Fruit fly (Drosophila melanogaster) whole organism, prepupa: Measurements from ENCODE around the gene Shal.
A peak's percentile ranks its signal among the peaks of the same experiment; 100 is the strongest.

Source experiments
- CG10631 ChIP-seq: fragments of 200-800 bp; sonication (Bioruptor generic); optimal IDR thresholded peaks from 2 replicates; lab custom pipeline; 2016; ENCODE audit warnings: missing biosample characterization, missing genetic modification characterization
- CG10669 ChIP-seq: fragments of 200-800 bp; sonication (Bioruptor generic); optimal IDR thresholded peaks from 3 replicates; lab custom pipeline; 2018; ENCODE audit warnings: missing biosample characterization, mild to moderate bottlenecking, missing genetic modification characterization, moderate library complexity
- CG11294 ChIP-seq: fragments of 200-800 bp; sonication (Bioruptor generic); IDR thresholded peaks from 2 replicates; pipeline ENCODE4 v1.3.6; 2022; ENCODE audit warnings: missing biosample characterization, missing genetic modification characterization
- CG11762 ChIP-seq: fragments of 200-800 bp; sonication (Bioruptor generic); optimal IDR thresholded peaks from 3 replicates; lab custom pipeline; 2016; ENCODE audit warnings: missing biosample characterization, missing genetic modification characterization; ENCODE audit not compliant: insufficient read depth
- CG15336 ChIP-seq: fragments of 200-800 bp; sonication (Bioruptor generic); IDR thresholded peaks from 2 replicates; pipeline ENCODE4 v1.3.6; 2022; ENCODE audit warnings: missing biosample characterization, missing genetic modification characterization
- CG1621 ChIP-seq: fragments of 200-800 bp; sonication (Bioruptor generic); optimal IDR thresholded peaks from 3 replicates; lab custom pipeline; 2018; ENCODE audit warnings: missing biosample characterization, mild to moderate bottlenecking, missing genetic modification characterization
- CG31627 ChIP-seq: fragments of 200-800 bp; sonication (Bioruptor generic); optimal IDR thresholded peaks from 3 replicates; lab custom pipeline; 2016; ENCODE audit warnings: missing biosample characterization, missing genetic modification characterization
- CG32006 ChIP-seq: fragments of 200-800 bp; sonication (Bioruptor generic); optimal IDR thresholded peaks from 3 replicates; lab custom pipeline; 2017; ENCODE audit warnings: missing biosample characterization, mild to moderate bottlenecking, missing genetic modification characterization
- CG34406 ChIP-seq: fragments of 200-800 bp; sonication (Bioruptor generic); optimal IDR thresholded peaks from 3 replicates; lab custom pipeline; 2016; ENCODE audit warnings: missing biosample characterization, missing genetic modification characterization
- CG4318 ChIP-seq: fragments of 200-800 bp; sonication (Bioruptor generic); optimal IDR thresholded peaks from 3 replicates; lab custom pipeline; 2017; ENCODE audit warnings: missing biosample characterization, mild to moderate bottlenecking, missing genetic modification characterization
- CG6163 ChIP-seq: fragments of 200-800 bp; sonication (Bioruptor generic); IDR thresholded peaks from 3 replicates; pipeline ENCODE4 v1.3.6; 2022; ENCODE audit warnings: missing biosample characterization, missing genetic modification characterization
- CG6276 ChIP-seq: fragments of 200-800 bp; sonication (Bioruptor generic); optimal IDR thresholded peaks from 2 replicates; lab custom pipeline; 2017; ENCODE audit warnings: missing biosample characterization, mild to moderate bottlenecking, missing genetic modification characterization
- CG6792 ChIP-seq: fragments of 200-800 bp; sonication (Bioruptor generic); optimal IDR thresholded peaks from 3 replicates; lab custom pipeline; 2016; ENCODE audit warnings: missing biosample characterization, missing genetic modification characterization
- CG6854 ChIP-seq: fragments of 200-800 bp; sonication (Bioruptor generic); optimal IDR thresholded peaks from 2 replicates; lab custom pipeline; 2017; ENCODE audit warnings: missing biosample characterization, mild to moderate bottlenecking, missing genetic modification characterization
- CG8119 ChIP-seq: fragments of 200-800 bp; sonication (Bioruptor generic); IDR thresholded peaks from 3 replicates; pipeline ENCODE4 v1.3.6; 2022; ENCODE audit warnings: missing biosample characterization, missing genetic modification characterization
- CG8319 ChIP-seq: fragments of 200-800 bp; sonication (Bioruptor generic); optimal IDR thresholded peaks from 3 replicates; lab custom pipeline; 2016; ENCODE audit warnings: missing biosample characterization, missing genetic modification characterization
- CG8632 ChIP-seq: fragments of 200-800 bp; sonication (Bioruptor generic); optimal IDR thresholded peaks from 3 replicates; lab custom pipeline; 2016; ENCODE audit warnings: missing biosample characterization, missing genetic modification characterization
- CG9139 ChIP-seq: fragments of 200-800 bp; sonication (Bioruptor generic); optimal IDR thresholded peaks from 3 replicates; lab custom pipeline; 2017; ENCODE audit warnings: missing biosample characterization, mild to moderate bottlenecking, missing genetic modification characterization
- Eip75B ChIP-seq: fragments of 200-800 bp; sonication (Bioruptor generic); optimal IDR thresholded peaks from 3 replicates; lab custom pipeline; 2016; ENCODE audit warnings: missing biosample characterization, missing genetic modification characterization
- Eip78C ChIP-seq: fragments of 200-800 bp; sonication (Bioruptor generic); peaks from one replicate; lab custom pipeline; 2016; ENCODE audit warnings: missing biosample characterization, missing genetic modification characterization
- Ets21C ChIP-seq: fragments of 200-800 bp; sonication (Bioruptor generic); optimal IDR thresholded peaks from 3 replicates; lab custom pipeline; 2016; ENCODE audit warnings: missing biosample characterization, missing genetic modification characterization
- Ets96B ChIP-seq: fragments of 200-800 bp; optimal IDR thresholded peaks from 2 replicates; lab custom pipeline; 2019; ENCODE audit warnings: missing biosample characterization, mild to moderate bottlenecking, missing genetic modification characterization, moderate library complexity
- Gug ChIP-seq: fragments of 200-800 bp; sonication (Bioruptor generic); IDR thresholded peaks from 2 replicates; pipeline ENCODE4 v1.3.6; 2022; ENCODE audit warnings: missing biosample characterization, missing genetic modification characterization
- Hr38 ChIP-seq: sonication (Bioruptor generic); optimal IDR thresholded peaks from 2 replicates; lab custom pipeline; 2016; ENCODE audit warnings: missing biosample characterization, missing genetic modification characterization
- Hr39 ChIP-seq: fragments of 200-800 bp; sonication (Bioruptor generic); optimal IDR thresholded peaks from 2 replicates; lab custom pipeline; 2016; ENCODE audit warnings: missing biosample characterization, missing genetic modification characterization
- Lpt ChIP-seq: fragments of 200-800 bp; sonication (Bioruptor generic); optimal IDR thresholded peaks from 3 replicates; lab custom pipeline; 2016; ENCODE audit warnings: missing biosample characterization, missing genetic modification characterization
- Met ChIP-seq: fragments of 200-800 bp; sonication (Bioruptor generic); optimal IDR thresholded peaks from 3 replicates; lab custom pipeline; 2016; ENCODE audit warnings: missing biosample characterization, missing genetic modification characterization
- OdsH ChIP-seq: fragments of 200-800 bp; sonication (Bioruptor generic); optimal IDR thresholded peaks from 3 replicates; lab custom pipeline; 2016; ENCODE audit warnings: missing biosample characterization, missing genetic modification characterization
- Smox ChIP-seq: fragments of 200-800 bp; sonication (Bioruptor generic); optimal IDR thresholded peaks from 3 replicates; lab custom pipeline; 2016; ENCODE audit warnings: missing biosample characterization, missing genetic modification characterization
- Sox102F ChIP-seq: fragments of 200-800 bp; sonication (Bioruptor generic); optimal IDR thresholded peaks from 2 replicates; lab custom pipeline; 2016; ENCODE audit warnings: missing biosample characterization, mild to moderate bottlenecking, missing genetic modification characterization
- Sox14 ChIP-seq: fragments of 200-800 bp; sonication (Bioruptor generic); optimal IDR thresholded peaks from 3 replicates; lab custom pipeline; 2016; ENCODE audit warnings: missing biosample characterization, missing genetic modification characterization
- acj6 ChIP-seq: fragments of 200-800 bp; sonication (Bioruptor generic); optimal IDR thresholded peaks from 3 replicates; lab custom pipeline; 2016; ENCODE audit warnings: missing biosample characterization, missing genetic modification characterization
- cyc ChIP-seq: fragments of 200-800 bp; sonication (Bioruptor generic); optimal IDR thresholded peaks from 3 replicates; lab custom pipeline; 2016; ENCODE audit warnings: missing biosample characterization, missing genetic modification characterization
- dsx ChIP-seq: fragments of 200-800 bp; optimal IDR thresholded peaks from 3 replicates; lab custom pipeline; 2019; ENCODE audit warnings: missing biosample characterization, mild to moderate bottlenecking, missing genetic modification characterization, moderate library complexity; ENCODE audit not compliant: poor library complexity, severe bottlenecking
- eg ChIP-seq: fragments of 200-800 bp; sonication (Bioruptor generic); IDR thresholded peaks from 3 replicates; pipeline ENCODE4 v1.3.6; 2022; ENCODE audit warnings: missing biosample characterization, missing genetic modification characterization
- esn ChIP-seq: fragments of 200-800 bp; sonication (Bioruptor generic); optimal IDR thresholded peaks from 2 replicates; lab custom pipeline; 2016; ENCODE audit warnings: missing biosample characterization, mild to moderate bottlenecking, missing genetic modification characterization, moderate library complexity
- fd59A ChIP-seq: fragments of 200-800 bp; sonication (Bioruptor generic); optimal IDR thresholded peaks from 2 replicates; lab custom pipeline; 2017; ENCODE audit warnings: missing biosample characterization, mild to moderate bottlenecking, missing genetic modification characterization, missing genetic modification reagents
- fd85E ChIP-seq: fragments of 200-800 bp; sonication (Bioruptor generic); optimal IDR thresholded peaks from 3 replicates; lab custom pipeline; 2016; ENCODE audit warnings: missing biosample characterization, missing genetic modification characterization
- fkh ChIP-seq: fragments of 200-800 bp; sonication (Bioruptor generic); optimal IDR thresholded peaks from 3 replicates; lab custom pipeline; 2017; ENCODE audit warnings: missing biosample characterization, mild to moderate bottlenecking, missing genetic modification characterization, moderate library complexity
- lz ChIP-seq: fragments of 200-800 bp; sonication (Bioruptor generic); optimal IDR thresholded peaks from 3 replicates; lab custom pipeline; 2016; ENCODE audit warnings: missing biosample characterization, missing genetic modification characterization
- net ChIP-seq: fragments of 200-800 bp; sonication (Bioruptor generic); optimal IDR thresholded peaks from 3 replicates; lab custom pipeline; 2016; ENCODE audit warnings: missing biosample characterization, missing genetic modification characterization
- salr ChIP-seq, 2 experiments: fragments of 200-800 bp; sonication (Bioruptor generic); optimal IDR thresholded peaks; 3 replicates each; lab custom pipeline; 2016 to 2018; ENCODE audit warnings: missing biosample characterization in 2 of 2, missing genetic modification characterization in 2 of 2, mild to moderate bottlenecking in 1 of 2
- spab ChIP-seq: fragments of 200-800 bp; sonication (Bioruptor generic); optimal IDR thresholded peaks from 2 replicates; lab custom pipeline; 2017; ENCODE audit warnings: missing biosample characterization, mild to moderate bottlenecking, missing genetic modification characterization, missing genetic modification reagents
- ss ChIP-seq, 2 experiments: fragments of 200-800 bp; sonication (Bioruptor generic); optimal IDR thresholded peaks; 2 replicates in 1 of 2; 3 replicates in 1 of 2; lab custom pipeline; 2017 to 2018; ENCODE audit warnings: mild to moderate bottlenecking in 2 of 2, missing biosample characterization in 2 of 2, missing genetic modification characterization in 2 of 2, moderate library complexity in 1 of 2
- svp ChIP-seq: fragments of 200-800 bp; sonication (Bioruptor generic); peaks from one replicate; lab custom pipeline; 2016; ENCODE audit warnings: missing biosample characterization, missing genetic modification characterization
- topi ChIP-seq: fragments of 200-800 bp; sonication (Bioruptor generic); optimal IDR thresholded peaks from 3 replicates; lab custom pipeline; 2016; ENCODE audit warnings: missing biosample characterization, missing genetic modification characterization

The Shal gene

dm6 chr3L:19584369-19584915 lies at the start of gene Shal:
Gene Shal, minus strand, starts transcription at chr3L:19584568.
- no peak for TF ChIP-seq Lpt (GFP tag; lab: Kevin White, UChicago)
- no peak for TF ChIP-seq CG32006 (GFP tag; lab: Kevin White, UChicago)
- no peak for TF ChIP-seq eg (GFP tag; lab: Robert Waterston, UW)
- TF ChIP-seq CG8119: no peak
- no peak for TF ChIP-seq Smox
- TF ChIP-seq Eip75B (GFP tag; lab: Kevin White, UChicago): no peak

- peak; percentile 59 for TF ChIP-seq CG11294
- TF ChIP-seq CG1621 (tag; lab: Kevin White, UChicago): peak; percentile 14
- peak; percentile 52; the same call in 1 of the 2 replicates for TF ChIP-seq Gug
- TF ChIP-seq ss (GFP tag; optimal IDR thresholded peaks at IDR 0.05; lab: Kevin White, UChicago): no peak
- peak; percentile 95 for TF ChIP-seq CG6854 (GFP tag; lab: Kevin White, UChicago)
- TF ChIP-seq esn (GFP tag; lab: Kevin White, UChicago): peak; percentile 73
- TF ChIP-seq topi (GFP tag; lab: Kevin White, UChicago): peak; percentile 70
- no peak for TF ChIP-seq fd59A
- TF ChIP-seq acj6 (GFP tag; lab: Kevin White, UChicago): peak; percentile 58
- peak; percentile 4 for TF ChIP-seq CG9139 (GFP tag; lab: Kevin White, UChicago)
- TF ChIP-seq lz (GFP tag; lab: Kevin White, UChicago): peak; percentile 49
- TF ChIP-seq Eip75B (GFP tag; lab: Kevin White, UChicago): peak; percentile 23
- peak; percentile 51 for TF ChIP-seq Lpt (GFP tag; lab: Kevin White, UChicago)
- TF ChIP-seq fd85E (GFP tag; lab: Kevin White, UChicago): no peak
- peak; percentile 71 for TF ChIP-seq Smox
- TF ChIP-seq CG8319 (GFP tag; lab: Kevin White, UChicago): peak; percentile 93
- TF ChIP-seq CG31627 (GFP tag; lab: Kevin White, UChicago): peak; percentile 69
- peak; percentile 53 for TF ChIP-seq CG34406 (GFP tag; lab: Kevin White, UChicago)
- no peak for TF ChIP-seq Hr38
- peak; percentile 57 for TF ChIP-seq CG8632 (GFP tag; lab: Kevin White, UChicago)
- TF ChIP-seq CG10669 (GFP tag; lab: Kevin White, UChicago): no peak
- peak; percentile 67; the same call in 2 of the 3 replicates for TF ChIP-seq CG6163
- no peak for TF ChIP-seq Ets21C (GFP tag; lab: Kevin White, UChicago)
- TF ChIP-seq Sox14 (GFP tag; lab: Kevin White, UChicago): peak; percentile 53
- TF ChIP-seq dsx (GFP tag; lab: Kevin White, UChicago): no peak
- TF ChIP-seq CG10631 (GFP tag; lab: Kevin White, UChicago): peak; percentile 38
- peak; percentile 65 for TF ChIP-seq Hr39 (GFP tag; lab: Kevin White, UChicago)
- TF ChIP-seq cyc (GFP tag; lab: Kevin White, UChicago): peak; percentile 64
- peak; percentile 41 for TF ChIP-seq CG6792 (GFP tag; lab: Kevin White, UChicago)
- TF ChIP-seq CG11762: peak; percentile 19
- TF ChIP-seq fkh (GFP tag; lab: Kevin White, UChicago): peak; percentile 58
- TF ChIP-seq CG6276 (GFP tag; lab: Kevin White, UChicago): peak; percentile 51
- peak; percentile 82 for TF ChIP-seq svp (GFP tag; lab: Kevin White, UChicago)
- TF ChIP-seq CG4318: peak; percentile 30
- peak; percentile 78 for TF ChIP-seq CG15336 (GFP tag; lab: Robert Waterston, UW)
- TF ChIP-seq CG8119: peak; percentile 70
- TF ChIP-seq Met (GFP tag; lab: Kevin White, UChicago): peak; percentile 72
- peak; percentile 41 for TF ChIP-seq net (GFP tag; lab: Kevin White, UChicago)
- TF ChIP-seq Sox102F (GFP tag; lab: Kevin White, UChicago): peak; percentile 52
- TF ChIP-seq salr (GFP tag; optimal IDR thresholded peaks at IDR 0.05; lab: Kevin White, UChicago): peak in 1 of 2 experiments; percentile 8
- TF ChIP-seq CG32006 (GFP tag; lab: Kevin White, UChicago): no peak
- no peak for TF ChIP-seq spab (GFP tag; lab: Kevin White, UChicago)
- peak; percentile 29 for TF ChIP-seq Ets96B (tag; lab: Kevin White, UChicago)
- peak; percentile 70 for TF ChIP-seq OdsH
- peak; percentile 93 for TF ChIP-seq Eip78C (GFP tag; lab: Kevin White, UChicago)
- peak; percentile 82; the same call in 2 of the 3 replicates for TF ChIP-seq eg (GFP tag; lab: Robert Waterston, UW)
Measured at dm6 chr3L:19632766-19633632, 48.6 kb upstream of the Shal start.
